Worm (Caenorhabditis elegans): ENCODE data around the gene F25B5.5.

The F25B5.5 gene

DNA sequence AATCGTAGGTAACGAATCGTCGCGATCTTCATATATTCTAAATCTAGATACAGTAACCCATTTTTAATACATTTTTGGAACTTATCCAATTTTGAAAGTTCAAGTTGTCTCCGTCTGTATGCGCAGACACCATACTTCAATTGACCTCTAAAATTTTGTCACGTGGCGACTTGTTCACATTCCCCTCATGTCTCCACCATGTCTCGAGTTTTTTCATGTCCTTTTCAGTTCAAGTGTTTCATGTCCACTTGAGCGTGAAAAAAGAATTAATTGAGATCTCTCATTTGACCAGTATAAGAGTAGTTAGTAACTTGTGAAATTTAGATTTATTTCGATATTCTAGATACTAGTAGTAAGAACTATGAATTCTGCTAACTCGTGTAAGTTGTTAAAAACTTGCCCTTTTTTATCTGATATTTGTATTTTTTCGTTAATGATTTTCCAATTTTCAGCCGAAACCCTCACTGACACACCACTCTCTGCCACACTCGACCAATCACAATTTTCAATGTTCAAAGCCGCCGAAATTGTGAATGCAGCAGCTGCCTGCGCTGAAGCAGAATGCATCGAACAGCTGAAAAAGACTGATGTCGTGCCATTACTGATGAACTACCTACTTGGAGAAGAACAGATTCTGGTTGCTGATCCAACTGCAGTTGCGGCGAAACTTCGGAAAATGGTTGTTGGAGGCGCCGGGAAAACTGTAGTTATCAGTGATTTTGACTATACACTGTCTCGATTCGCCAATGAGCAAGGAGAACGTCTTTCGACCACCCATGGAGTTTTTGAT, 5.9 kb upstream of the F25B5.5 start:
- TF ChIP-seq ham-2 (GFP tag; optimal IDR thresholded peaks at IDR 0.05): no peak
- no peak for TF ChIP-seq lsy-2 (tag; optimal IDR thresholded peaks at IDR 0.05)
- TF ChIP-seq zip-8 (tag; optimal IDR thresholded peaks at IDR 0.05): no peak
- TF ChIP-seq hlh-1 (tag; optimal IDR thresholded peaks at IDR 0.05): no peak
- TF ChIP-seq snpc-4 (tag; optimal IDR thresholded peaks at IDR 0.05): no peak

DNA sequence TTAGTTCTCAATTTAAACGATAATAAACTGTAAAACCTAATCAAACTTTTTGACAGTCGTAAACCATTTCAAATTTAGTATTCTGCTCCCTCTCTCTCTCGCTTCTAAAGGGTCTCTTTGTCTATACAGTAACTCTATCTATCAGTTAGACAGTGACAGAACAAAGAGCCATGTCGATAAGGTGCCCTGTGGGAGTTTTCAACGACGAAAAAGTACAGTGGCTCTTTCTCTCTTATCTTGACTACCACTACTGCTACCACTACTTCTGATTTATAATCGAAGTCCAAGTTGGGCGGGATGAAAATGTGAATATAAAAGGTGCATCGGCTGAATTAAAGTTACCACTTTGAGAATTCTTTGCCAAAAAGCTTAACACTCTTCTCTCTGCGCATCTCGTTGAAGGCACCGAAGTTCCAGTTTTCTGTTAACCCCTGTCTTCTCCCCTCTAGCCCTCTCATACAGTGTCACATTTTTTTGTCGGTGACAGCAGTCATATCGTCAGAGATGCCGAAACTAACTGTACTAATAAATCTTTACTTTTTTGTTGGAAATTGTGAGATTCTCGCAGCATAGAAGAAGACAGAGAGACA, 4.9 kb upstream of the F25B5.5 start:
- no peak for TF ChIP-seq sem-2 (GFP tag; optimal IDR thresholded peaks at IDR 0.05)
- TF ChIP-seq ham-2 (GFP tag; optimal IDR thresholded peaks at IDR 0.05): no peak
- no peak for TF ChIP-seq ceh-39 (tag; optimal IDR thresholded peaks at IDR 0.05)
- TF ChIP-seq nhr-2 (tag; optimal IDR thresholded peaks at IDR 0.05): no peak
- no peak for TF ChIP-seq nhr-28 (tag; optimal IDR thresholded peaks at IDR 0.05)
- TF ChIP-seq nhr-76 (tag; optimal IDR thresholded peaks at IDR 0.05): no peak
- TF ChIP-seq mab-5 (tag; optimal IDR thresholded peaks at IDR 0.05): no peak
- no peak for TF ChIP-seq elt-3 (tag; optimal IDR thresholded peaks at IDR 0.05)
- TF ChIP-seq ceh-83 (GFP tag; optimal IDR thresholded peaks at IDR 0.05): no peak
- TF ChIP-seq tbx-8 (GFP tag; optimal IDR thresholded peaks at IDR 0.05): no peak
- TF ChIP-seq snpc-4 (tag; optimal IDR thresholded peaks at IDR 0.05): no peak
- no peak for TF ChIP-seq hlh-1 (tag; optimal IDR thresholded peaks at IDR 0.05)
- no peak for TF ChIP-seq nhr-237 (tag; optimal IDR thresholded peaks at IDR 0.05)

DNA sequence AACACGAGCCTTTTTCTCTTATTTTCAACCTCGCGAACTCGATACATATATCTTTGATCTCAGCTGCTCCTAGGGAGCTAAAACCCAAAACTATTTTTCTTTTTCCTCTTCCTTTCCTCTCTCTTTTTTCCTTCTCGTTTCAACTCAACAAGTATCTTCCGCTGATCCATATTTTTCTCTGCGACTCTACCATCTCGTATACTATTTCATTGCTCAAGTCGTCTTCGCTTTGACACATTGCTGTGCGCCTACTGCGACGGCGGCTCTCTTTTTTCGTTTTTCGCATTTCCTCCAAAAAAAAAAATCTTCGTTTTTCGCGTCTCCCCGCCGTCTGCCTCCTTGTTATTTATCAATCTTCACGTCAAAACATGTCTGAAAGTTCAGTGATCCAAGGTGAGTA, 3.9 kb upstream of the F25B5.5 start:
- TF ChIP-seq unc-120 (tag; optimal IDR thresholded peaks at IDR 0.05; ENCODE audit: poor library complexity, severe bottlenecking): peak; percentile 29
- TF ChIP-seq ham-2 (GFP tag; optimal IDR thresholded peaks at IDR 0.05): no peak
- no peak for TF ChIP-seq lsy-2 (tag; optimal IDR thresholded peaks at IDR 0.05)
- TF ChIP-seq M03D4.4 (tag; optimal IDR thresholded peaks at IDR 0.05): no peak
- TF ChIP-seq sem-2 (GFP tag; optimal IDR thresholded peaks at IDR 0.05): no peak
- peak; percentile 4 for TF ChIP-seq ces-1 (GFP tag; optimal IDR thresholded peaks at IDR 0.05)
- TF ChIP-seq bed-3 (GFP tag; optimal IDR thresholded peaks at IDR 0.05): no peak
- peak; percentile 16 for TF ChIP-seq unc-62 (GFP tag; optimal IDR thresholded peaks at IDR 0.05)
- no peak for TF ChIP-seq ceh-83 (GFP tag; optimal IDR thresholded peaks at IDR 0.05)

DNA sequence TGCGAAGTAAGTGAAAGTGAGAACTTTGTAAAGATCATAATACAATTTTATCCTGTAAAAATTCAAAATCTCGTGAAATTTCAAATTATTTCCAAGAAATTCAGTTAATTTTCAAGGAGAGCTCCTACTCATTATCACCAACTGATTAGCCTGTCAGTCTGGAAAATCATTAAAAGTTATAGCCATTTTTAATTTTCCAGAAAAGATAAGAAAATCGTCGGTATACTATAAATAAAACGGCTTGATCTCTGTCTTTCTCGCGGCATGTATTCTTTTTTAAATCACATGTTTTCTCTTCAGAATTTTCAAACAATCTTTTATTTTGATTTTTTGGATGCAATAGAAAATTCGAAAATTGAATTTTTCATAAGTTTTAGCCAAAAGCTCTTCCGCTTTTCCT, 3.1 kb upstream of the F25B5.5 start:
- no peak for TF ChIP-seq flh-1 (GFP tag; optimal IDR thresholded peaks at IDR 0.05)
- TF ChIP-seq nhr-76 (tag; optimal IDR thresholded peaks at IDR 0.05): no peak
- TF ChIP-seq ceh-39 (tag; optimal IDR thresholded peaks at IDR 0.05): no peak
- no peak for TF ChIP-seq unc-62 (GFP tag; optimal IDR thresholded peaks at IDR 0.05)
- no peak for TF ChIP-seq ceh-43 (GFP tag; optimal IDR thresholded peaks at IDR 0.05)
- no peak for TF ChIP-seq lin-32 (GFP tag; optimal IDR thresholded peaks at IDR 0.05)
- TF ChIP-seq pha-4 (tag; optimal IDR thresholded peaks at IDR 0.05): no peak
- TF ChIP-seq sem-2 (GFP tag; optimal IDR thresholded peaks at IDR 0.05): no peak
- TF ChIP-seq ztf-11 (tag; optimal IDR thresholded peaks at IDR 0.05): no peak
- TF ChIP-seq ces-1 (GFP tag; optimal IDR thresholded peaks at IDR 0.05): no peak
- no peak for TF ChIP-seq ham-2 (GFP tag; optimal IDR thresholded peaks at IDR 0.05)
- no peak for TF ChIP-seq nhr-237 (tag; optimal IDR thresholded peaks at IDR 0.05)

DNA sequence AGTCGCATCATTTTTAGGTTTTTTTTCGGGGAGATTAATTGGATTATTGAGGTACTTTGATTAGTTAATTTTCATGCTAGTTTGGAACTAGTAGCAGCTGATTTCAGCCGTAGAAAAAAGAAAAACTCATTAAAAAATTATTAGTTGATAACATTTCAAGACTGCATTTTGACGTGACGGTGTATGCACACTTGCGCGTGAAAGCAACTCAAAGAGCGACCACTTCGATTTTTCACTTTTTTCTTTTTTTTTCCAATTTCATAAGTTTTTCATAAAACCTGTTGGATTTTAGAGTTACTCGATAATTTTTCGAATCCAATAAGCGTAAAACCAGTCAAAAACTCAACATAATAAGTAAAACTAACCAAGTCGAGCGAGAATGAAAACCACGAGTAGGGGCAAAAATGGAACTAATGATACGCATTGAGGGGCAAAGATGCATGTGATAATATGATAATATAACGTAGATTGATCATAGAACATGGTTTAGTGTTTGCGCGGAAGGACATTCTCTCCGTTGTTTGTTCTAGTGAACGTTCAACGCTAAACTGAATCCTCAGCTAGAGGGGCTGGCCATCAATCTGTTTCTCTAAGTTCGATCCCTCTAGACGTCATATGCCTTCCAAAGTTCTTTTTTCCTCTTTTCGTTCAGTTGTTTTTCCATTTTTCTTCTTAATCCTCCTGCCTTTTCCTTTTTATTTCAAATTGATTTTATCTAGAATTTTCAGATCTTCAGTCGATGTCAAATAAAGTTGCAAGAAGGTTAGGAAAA, 2.4 kb upstream of the F25B5.5 start, which contains the start of the genes F25B5.6 and F25B5.3:
Gene F25B5.6, minus strand, starts transcription at position 572 of the 772 bp plus-strand sequence.
Gene F25B5.3, plus strand, starts transcription at position 722 of the 772 bp plus-strand sequence.
- TF ChIP-seq ces-1 (GFP tag; optimal IDR thresholded peaks at IDR 0.05): peak; percentile 51
- no peak for TF ChIP-seq nhr-28 (tag; optimal IDR thresholded peaks at IDR 0.05)

Measured in whole organism, mixed stage, embryonic.